Worm (Caenorhabditis elegans): Measurements from ENCODE around the gene R11E3.2.
"Not testable (repeated sequence)": the region's sequence is repeated elsewhere in the genome, so short reads cannot be mapped to it uniquely, and the experiment has no call there.

Gene R11E3.2

ce11 chrIV:4725478-4725920 lies 46.4 kb upstream of the R11E3.2 start (continued):
- peak; percentile 100 for TF ChIP-seq T26A8.4 (GFP tag; IDR thresholded peaks at IDR 0.05)
- TF ChIP-seq lin-38 (GFP tag; IDR thresholded peaks at IDR 0.05) = peak; percentile 100
- peak; percentile 68 for TF ChIP-seq spr-3 (GFP tag; optimal IDR thresholded peaks at IDR 0.05)
- TF ChIP-seq arid-1 (GFP tag; conservative IDR thresholded peaks at IDR 0.05) = peak; percentile 98
- peak; percentile 65; the same call in 1 of the 2 replicates for TF ChIP-seq lim-7 (GFP tag; IDR thresholded peaks at IDR 0.05)
- peak; percentile 99 for TF ChIP-seq tag-97 (GFP tag; IDR thresholded peaks at IDR 0.05)
- TF ChIP-seq ZK337.2 (GFP tag; IDR thresholded peaks at IDR 0.05) = peak; percentile 100
- TF ChIP-seq F49E8.2 (tag; optimal IDR thresholded peaks at IDR 0.05; ENCODE audit: borderline replicate concordance) = peak; percentile 49
- peak; percentile 35 for TF ChIP-seq Y5F2A.4 (GFP tag; optimal IDR thresholded peaks at IDR 0.05)
- peak; percentile 68 for TF ChIP-seq mep-1 (tag; optimal IDR thresholded peaks at IDR 0.05)
- TF ChIP-seq pha-4 (GFP tag; IDR thresholded peaks at IDR 0.05) = peak; percentile 99
- not testable (repeated sequence) for TF ChIP-seq pha-4 (tag; optimal IDR thresholded peaks at IDR 0.05)
- 0 out of 2 replicates have a peak, but pooled peaks have one; percentile 72 for TF ChIP-seq zip-11 (GFP tag; IDR thresholded peaks at IDR 0.05)
- peak; percentile 99 for TF ChIP-seq D1046.2 (GFP tag; IDR thresholded peaks at IDR 0.05)
- TF ChIP-seq tra-1 (GFP tag; IDR thresholded peaks at IDR 0.05) = peak; percentile 100
- peak; percentile 100 for TF ChIP-seq php-3 (GFP tag; IDR thresholded peaks at IDR 0.05)
- peak; percentile 96 for TF ChIP-seq nhr-102 (tag; optimal IDR thresholded peaks at IDR 0.05)
- peak; percentile 81 for TF ChIP-seq dmd-8 (GFP tag; IDR thresholded peaks at IDR 0.05)
- peak; percentile 95 for TF ChIP-seq mxl-2 (GFP tag; conservative IDR thresholded peaks at IDR 0.05)
- TF ChIP-seq set-16 (GFP tag; IDR thresholded peaks at IDR 0.05) = peak; percentile 58
- peak; percentile 100 for TF ChIP-seq zfp-3 (GFP tag; conservative IDR thresholded peaks at IDR 0.05)
- TF ChIP-seq spr-1 (tag; optimal IDR thresholded peaks at IDR 0.05) = peak; percentile 89
- peak; percentile 30 for TF ChIP-seq nhr-11 (tag; optimal IDR thresholded peaks at IDR 0.05)
- peak; percentile 5 for TF ChIP-seq mxl-3 (GFP tag; optimal IDR thresholded peaks at IDR 0.05)
- peak; percentile 99 for TF ChIP-seq daf-19 (GFP tag; conservative IDR thresholded peaks at IDR 0.05)
- TF ChIP-seq nhr-41 (GFP tag; IDR thresholded peaks at IDR 0.05) = peak; percentile 99
- TF ChIP-seq mdl-1 (tag; optimal IDR thresholded peaks at IDR 0.05) = peak in 1 of 2 experiments; percentile 23
- TF ChIP-seq unc-130 (GFP tag; optimal IDR thresholded peaks at IDR 0.05) = peak; percentile 1
- TF ChIP-seq F37D6.2 (tag; optimal IDR thresholded peaks at IDR 0.05) = peak; percentile 91
- TF ChIP-seq F10B5.3 (tag; optimal IDR thresholded peaks at IDR 0.05) = peak; percentile 81
- TF ChIP-seq lsy-2 (tag; optimal IDR thresholded peaks at IDR 0.05) = peak; percentile 96 to 97
- peak; percentile 95 to 100 for TF ChIP-seq madf-5 (GFP tag; IDR thresholded peaks at IDR 0.05)
- peak; percentile 93; the same call in 1 of the 2 replicates for TF ChIP-seq Y105C5A.15 (GFP tag; IDR thresholded peaks at IDR 0.05)
- TF ChIP-seq hlh-11 (tag; optimal IDR thresholded peaks at IDR 0.05) = peak; percentile 86
- TF ChIP-seq hif-1 (tag; optimal IDR thresholded peaks at IDR 0.05) = peak; percentile 68 to 78
- peak; percentile 100 for TF ChIP-seq dmd-6 (GFP tag; IDR thresholded peaks at IDR 0.05)

- TF ChIP-seq nhr-41 (GFP tag; IDR thresholded peaks at IDR 0.05) = peak; percentile 95
- peak; percentile 41 for TF ChIP-seq nhr-28 (tag; optimal IDR thresholded peaks at IDR 0.05)
- TF ChIP-seq nhr-48 (tag; optimal IDR thresholded peaks at IDR 0.05) = peak; percentile 84
- peak; percentile 90 for TF ChIP-seq zfp-2 (tag; optimal IDR thresholded peaks at IDR 0.05)
- peak; percentile 100 for TF ChIP-seq ZK337.2 (GFP tag; IDR thresholded peaks at IDR 0.05)
- peak; percentile 100 for TF ChIP-seq zfp-3 (GFP tag; conservative IDR thresholded peaks at IDR 0.05)
- TF ChIP-seq unc-130 (GFP tag; optimal IDR thresholded peaks at IDR 0.05) = peak; percentile 86
- TF ChIP-seq nhr-237 (tag; optimal IDR thresholded peaks at IDR 0.05) = peak; percentile 55
- peak in 1 of 2 experiments; percentile 84 for TF ChIP-seq unc-62 (GFP tag; optimal IDR thresholded peaks at IDR 0.05 in 1 of 2)
- TF ChIP-seq unc-62, pha-4, daf-16 (tag; optimal IDR thresholded peaks at IDR 0.05): not testable (repeated sequence)
- TF ChIP-seq madf-9 (GFP tag; conservative IDR thresholded peaks at IDR 0.05) = peak; percentile 100
- peak; percentile 99 for TF ChIP-seq D1046.2 (GFP tag; IDR thresholded peaks at IDR 0.05)
- peak; percentile 99 for TF ChIP-seq pha-4 (GFP tag; IDR thresholded peaks at IDR 0.05)
- TF ChIP-seq daf-8 (GFP tag; IDR thresholded peaks at IDR 0.05) = peak; percentile 99
- peak; percentile 99 for TF ChIP-seq egl-43 (GFP tag; IDR thresholded peaks at IDR 0.05)
- peak; percentile 100 for TF ChIP-seq dmd-9 (GFP tag; IDR thresholded peaks at IDR 0.05)
- TF ChIP-seq lin-29 (GFP tag; IDR thresholded peaks at IDR 0.05) = peak; percentile 100
- peak; percentile 93 to 100 for TF ChIP-seq madf-5 (GFP tag; IDR thresholded peaks at IDR 0.05)
- peak; percentile 31 for TF ChIP-seq Y5F2A.4 (GFP tag; optimal IDR thresholded peaks at IDR 0.05)
- TF ChIP-seq daf-16 (GFP tag; optimal IDR thresholded peaks at IDR 0.05) = peak; percentile 31 to 83
- peak; percentile 98 for TF ChIP-seq lin-1 (GFP tag; IDR thresholded peaks at IDR 0.05)
- TF ChIP-seq dmd-6 (GFP tag; IDR thresholded peaks at IDR 0.05) = peak; percentile 100
Observed at ce11 chrIV:4727935-4728334, 44.0 kb upstream of the R11E3.2 start.
